Fruit fly (Drosophila melanogaster): ENCODE measurements around the gene Sid.

DNA sequence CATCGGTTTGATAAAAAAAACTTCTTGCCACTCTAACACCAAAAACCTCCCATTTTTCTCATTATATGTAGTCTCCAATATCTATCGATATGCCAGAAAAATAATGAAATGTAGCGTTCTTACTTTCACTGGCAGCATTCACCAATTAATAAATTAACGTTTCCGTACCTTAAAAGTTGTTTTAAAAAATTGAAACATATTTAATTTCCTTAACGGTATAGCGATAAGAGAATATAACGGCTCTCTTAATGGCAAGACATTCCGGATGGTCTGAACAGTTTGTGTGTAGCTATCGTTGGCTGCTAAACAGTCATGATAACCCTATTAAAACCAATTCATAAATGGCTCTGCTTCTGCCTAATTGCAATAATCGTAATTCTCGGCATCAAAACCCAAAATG, 34.4 kb upstream of the Sid start, which contains the start of gene CG9988:
- TF ChIP-seq CG8478 (optimal IDR thresholded peaks at IDR 0.05) (no peak), pan (optimal IDR thresholded peaks at IDR 0.05) (no peak), psq (optimal IDR thresholded peaks at IDR 0.05) (no peak), EcR (GFP tag; optimal IDR thresholded peaks at IDR 0.05) (no peak)

Measured in whole organism.